Fruit fly (Drosophila melanogaster) whole organism, pupa: Measurements from ENCODE around the gene H15.

ENCODE experiments used
- CG13204 ChIP-seq: fragments of 200-800 bp; sonication (Bioruptor generic); optimal IDR thresholded peaks from 2 replicates; lab custom pipeline; 2018; ENCODE audit warnings: missing biosample characterization, mild to moderate bottlenecking, missing genetic modification characterization, moderate library complexity
- CG15710 ChIP-seq: fragments of 200-800 bp; sonication (Bioruptor generic); optimal IDR thresholded peaks from 2 replicates; lab custom pipeline; 2018; ENCODE audit warnings: missing biosample characterization, mild to moderate bottlenecking, missing genetic modification characterization, moderate library complexity
- CG17806 ChIP-seq: fragments of 200-800 bp; sonication (Bioruptor generic); optimal IDR thresholded peaks from 2 replicates; lab custom pipeline; 2018; ENCODE audit warnings: missing biosample characterization, mild to moderate bottlenecking, missing genetic modification characterization, moderate library complexity
- CG32121 ChIP-seq: fragments of 200-800 bp; sonication (Bioruptor generic); IDR thresholded peaks from 2 replicates; pipeline ENCODE4 v1.3.6; 2022; ENCODE audit warnings: missing biosample characterization, missing genetic modification characterization
- EcR ChIP-seq: fragments of 200-800 bp; sonication (Bioruptor generic); optimal IDR thresholded peaks from 3 replicates; lab custom pipeline; 2019; ENCODE audit warnings: missing biosample characterization, missing genetic modification characterization, mild to moderate bottlenecking, moderate library complexity, missing genetic modification reagents
- Snoo ChIP-seq: fragments of 200-800 bp; sonication (Bioruptor generic); optimal IDR thresholded peaks from 3 replicates; lab custom pipeline; 2017; ENCODE audit warnings: missing biosample characterization, mild to moderate bottlenecking, missing genetic modification characterization, inconsistent platforms
- fd96Ca ChIP-seq: fragments of 200-800 bp; sonication (Bioruptor generic); IDR thresholded peaks from 3 replicates; pipeline ENCODE4 v1.3.6; 2022; ENCODE audit warnings: missing biosample characterization, missing genetic modification characterization
- gl ChIP-seq: fragments of 200-800 bp; sonication (Bioruptor generic); optimal IDR thresholded peaks from 2 replicates; lab custom pipeline; 2018; ENCODE audit warnings: missing biosample characterization, mild to moderate bottlenecking, missing genetic modification characterization
- rn ChIP-seq: fragments of 200-800 bp; sonication (Bioruptor generic); IDR thresholded peaks from 2 replicates; pipeline ENCODE4 v1.3.6; 2022; ENCODE audit warnings: missing biosample characterization, missing genetic modification characterization

DNA sequence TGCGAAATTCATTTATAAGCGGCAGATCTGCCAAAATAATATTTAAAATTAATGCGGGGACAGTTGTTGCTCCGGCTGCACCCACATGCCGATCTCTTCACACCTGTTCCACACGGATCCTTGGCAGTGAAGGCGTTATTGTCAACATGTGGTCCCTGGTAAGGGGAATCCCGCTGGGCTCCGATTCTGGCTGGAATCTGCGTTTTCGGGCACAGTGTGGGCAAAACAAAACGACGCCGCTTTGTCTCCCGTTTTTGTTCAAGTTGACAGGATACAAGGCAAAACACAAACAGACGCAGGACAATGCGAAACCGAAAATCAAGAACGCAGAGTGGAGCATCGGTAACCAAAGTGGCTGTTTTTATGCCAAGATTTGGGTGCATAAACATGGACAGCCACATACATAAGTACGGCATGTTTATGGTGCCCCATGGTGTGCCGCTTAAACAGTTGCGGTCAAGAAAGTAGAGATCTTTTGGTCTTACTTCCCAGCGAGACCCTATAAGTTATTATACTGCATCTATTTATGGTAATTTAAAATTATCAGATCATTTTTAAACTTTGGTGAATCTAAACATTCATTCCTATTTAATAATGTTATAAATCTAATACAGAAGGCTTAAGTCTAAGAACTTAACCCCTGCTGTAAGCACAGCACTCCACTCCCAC, 22.6 kb upstream of the H15 start:
- TF ChIP-seq rn (no peak), CG15710 (no peak), Snoo (tag; lab: Kevin White, UChicago) (no peak), EcR (GFP tag; lab: Kevin White, UChicago) (no peak), gl (tag; lab: Kevin White, UChicago) (no peak), fd96Ca (GFP tag; lab: Robert Waterston, UW) (no peak), CG32121 (no peak), CG17806 (no peak), CG13204 (GFP tag; lab: Kevin White, UChicago) (no peak)
